Worm (Caenorhabditis elegans): Measurements from ENCODE around the gene srh-18.

Gene srh-18

DNA sequence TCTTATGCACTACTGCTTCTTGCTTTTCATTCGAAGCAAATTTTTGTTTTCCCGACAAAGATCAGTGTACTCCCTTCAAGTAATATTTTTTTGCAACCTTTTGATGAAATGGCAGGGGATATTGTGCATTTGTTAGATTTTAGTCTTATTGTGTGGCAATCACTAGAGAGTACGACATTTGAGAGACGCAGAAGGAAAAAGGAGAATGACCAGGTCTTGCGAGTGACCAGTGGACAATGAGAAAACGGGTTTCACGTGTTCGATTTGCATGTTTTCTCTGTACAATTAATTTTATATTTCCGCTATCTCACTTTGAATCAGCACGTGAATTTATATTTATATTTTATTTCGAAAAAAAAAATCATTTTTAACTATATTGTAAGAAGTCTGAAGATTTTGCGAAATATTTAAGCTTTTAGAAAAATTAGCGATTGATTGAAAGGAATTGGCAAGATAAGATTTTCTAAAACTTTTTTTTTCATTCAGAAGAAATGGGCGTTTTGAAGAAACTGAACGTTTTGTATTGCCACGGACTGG lies 17.7 kb downstream of the srh-18 start, which contains the start of gene C50B6.9:
C50B6.9 (plus strand) TSS at position 487 of the 537 bp plus-strand sequence.
- peak; percentile 9 for TF ChIP-seq elt-1 (tag; optimal IDR thresholded peaks at IDR 0.05; ENCODE audit: borderline replicate concordance, insufficient read depth)
- no peak for TF ChIP-seq flh-1 (GFP tag; optimal IDR thresholded peaks at IDR 0.05)
- TF ChIP-seq ceh-39 (tag; optimal IDR thresholded peaks at IDR 0.05): no peak
- no peak for TF ChIP-seq nhr-237 (tag; optimal IDR thresholded peaks at IDR 0.05)

DNA sequence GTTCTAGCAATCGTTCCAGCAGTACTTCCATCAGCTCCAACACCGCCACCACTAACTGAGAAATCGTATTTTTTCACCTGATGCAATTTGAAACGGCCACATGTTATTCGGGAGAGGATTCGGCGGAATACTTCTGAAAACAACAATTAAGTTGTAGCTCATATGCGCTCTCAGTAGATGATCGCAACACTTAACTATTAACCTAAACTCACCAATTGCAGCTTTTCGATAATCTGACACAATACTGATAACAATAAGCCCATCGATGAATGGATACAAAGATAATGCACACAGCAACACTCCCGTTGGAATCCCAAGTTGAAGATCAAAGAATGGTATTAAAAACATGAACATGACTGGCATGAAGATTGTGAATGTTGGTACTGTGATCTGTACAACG lies 19.8 kb downstream of the srh-18 start:
- TF ChIP-seq snpc-4 (tag; optimal IDR thresholded peaks at IDR 0.05): no peak
- TF ChIP-seq pha-4 (tag; optimal IDR thresholded peaks at IDR 0.05): no peak
- TF ChIP-seq lin-32 (GFP tag; optimal IDR thresholded peaks at IDR 0.05): no peak
- no peak for TF ChIP-seq zip-8 (tag; optimal IDR thresholded peaks at IDR 0.05)
- no peak for TF ChIP-seq sptf-1 (tag; optimal IDR thresholded peaks at IDR 0.05)
- no peak for TF ChIP-seq mab-5 (tag; optimal IDR thresholded peaks at IDR 0.05)
- TF ChIP-seq lsy-2 (tag; optimal IDR thresholded peaks at IDR 0.05): no peak

DNA sequence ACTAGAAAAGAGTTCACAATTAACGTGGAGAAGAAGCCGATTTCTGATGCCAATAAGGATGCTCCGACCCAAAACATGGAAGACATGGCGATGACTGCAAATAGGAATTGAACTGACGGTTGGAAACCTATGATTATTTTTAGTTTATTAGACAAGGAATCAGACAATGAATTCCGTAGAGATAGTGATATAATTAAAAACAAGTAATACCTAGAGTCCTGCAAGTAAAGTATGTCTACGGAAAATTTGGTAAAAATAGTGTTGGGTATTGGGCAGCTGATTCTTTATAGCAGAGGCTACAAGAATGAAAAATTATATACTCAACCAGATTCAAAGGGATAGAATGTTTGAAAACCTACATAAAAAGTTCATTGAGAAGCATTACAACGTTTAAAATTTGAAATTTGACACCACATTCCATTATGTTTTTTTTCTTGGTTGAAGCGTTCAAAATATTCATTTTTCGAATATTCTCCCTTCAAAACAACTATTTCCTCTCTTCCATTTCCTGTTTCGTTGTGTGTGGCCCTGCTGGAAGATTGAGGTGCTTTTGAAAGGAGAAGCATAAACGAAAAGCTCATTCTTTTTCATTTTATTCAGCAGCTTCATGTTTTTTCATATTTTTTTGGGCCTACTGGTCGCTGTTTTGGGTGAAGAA lies 21.5 kb downstream of the srh-18 start, which contains the start of the genes str-4 and lgc-48:
str-4 (minus strand) TSS at position 101 of the 658 bp plus-strand sequence.
lgc-48 (plus strand) TSS at position 608 of the 658 bp plus-strand sequence.
- TF ChIP-seq lin-13 (tag; optimal IDR thresholded peaks at IDR 0.05) (no peak), mep-1 (tag; optimal IDR thresholded peaks at IDR 0.05) (no peak), ces-1 (GFP tag; optimal IDR thresholded peaks at IDR 0.05) (no peak), mab-5 (tag; optimal IDR thresholded peaks at IDR 0.05) (no peak), lsy-2 (tag; optimal IDR thresholded peaks at IDR 0.05) (no peak), elt-1 (tag; optimal IDR thresholded peaks at IDR 0.05; ENCODE audit: borderline replicate concordance, insufficient read depth) (no peak)

DNA sequence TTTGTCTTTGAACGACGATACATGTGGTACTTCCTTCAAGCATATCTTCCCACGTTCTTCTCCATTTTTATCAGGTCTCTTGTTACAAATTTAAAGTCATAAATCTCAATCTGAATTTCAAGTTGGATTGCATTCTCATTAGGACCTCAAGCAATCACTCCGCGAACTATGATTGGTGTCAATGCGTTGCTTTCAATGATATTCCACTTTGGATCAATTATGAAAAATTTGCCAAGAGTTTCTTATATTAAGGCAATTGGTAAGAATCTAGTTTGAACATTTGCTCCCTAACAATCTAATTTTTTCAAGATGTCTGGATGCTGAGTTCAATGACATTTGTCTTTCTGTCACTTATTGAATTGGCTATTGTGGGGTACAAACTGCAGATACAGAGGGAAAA lies 24.0 kb downstream of the srh-18 start:
- TF ChIP-seq nhr-2 (tag; optimal IDR thresholded peaks at IDR 0.05) (no peak), ceh-43 (GFP tag; optimal IDR thresholded peaks at IDR 0.05) (no peak), hlh-1 (tag; optimal IDR thresholded peaks at IDR 0.05) (no peak), sptf-1 (tag; optimal IDR thresholded peaks at IDR 0.05) (no peak), pha-4 (tag; optimal IDR thresholded peaks at IDR 0.05) (no peak)

DNA sequence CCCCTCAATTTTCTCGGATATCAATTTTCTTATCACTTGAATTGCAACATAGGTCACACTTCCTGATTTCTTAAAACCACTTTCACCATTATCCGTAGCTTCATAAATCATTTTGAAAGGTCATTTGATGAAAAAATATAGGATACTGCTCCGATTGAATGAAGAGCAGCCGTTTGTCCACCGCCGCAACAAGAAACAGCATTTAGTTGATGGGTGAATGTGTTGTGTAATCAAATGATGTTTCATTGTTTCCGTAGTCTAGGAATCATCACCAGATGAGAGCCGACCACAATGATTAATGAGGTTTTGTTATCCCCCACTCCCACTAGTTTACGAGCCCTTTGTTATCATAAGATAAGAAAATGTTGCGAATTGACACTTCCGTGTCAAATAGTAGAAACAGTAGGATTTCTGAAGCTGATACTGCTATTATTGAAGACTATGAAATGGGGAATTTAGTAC lies 27.6 kb downstream of the srh-18 start, which contains the start of gene twk-43:
twk-43 (plus strand) TSS at position 412 of the 462 bp plus-strand sequence.
- TF ChIP-seq tbx-8 (GFP tag; optimal IDR thresholded peaks at IDR 0.05): no peak
- TF ChIP-seq unc-62 (GFP tag; optimal IDR thresholded peaks at IDR 0.05): peak; percentile 82
- no peak for TF ChIP-seq nhr-28 (tag; optimal IDR thresholded peaks at IDR 0.05)
- no peak for TF ChIP-seq blmp-1 (tag; optimal IDR thresholded peaks at IDR 0.05)
- TF ChIP-seq unc-39 (tag; optimal IDR thresholded peaks at IDR 0.05): no peak
- no peak for TF ChIP-seq ztf-11 (tag; optimal IDR thresholded peaks at IDR 0.05)
- TF ChIP-seq mab-5 (tag; optimal IDR thresholded peaks at IDR 0.05): peak; percentile 71
- no peak for TF ChIP-seq ham-2 (GFP tag; optimal IDR thresholded peaks at IDR 0.05)
- no peak for TF ChIP-seq nhr-2 (tag; optimal IDR thresholded peaks at IDR 0.05)
- TF ChIP-seq elt-1 (tag; optimal IDR thresholded peaks at IDR 0.05; ENCODE audit: borderline replicate concordance, insufficient read depth): no peak
- no peak for TF ChIP-seq M03D4.4 (tag; optimal IDR thresholded peaks at IDR 0.05)
- TF ChIP-seq flh-1 (GFP tag; optimal IDR thresholded peaks at IDR 0.05): no peak
- no peak for TF ChIP-seq drap-1 (GFP tag; optimal IDR thresholded peaks at IDR 0.05)

DNA sequence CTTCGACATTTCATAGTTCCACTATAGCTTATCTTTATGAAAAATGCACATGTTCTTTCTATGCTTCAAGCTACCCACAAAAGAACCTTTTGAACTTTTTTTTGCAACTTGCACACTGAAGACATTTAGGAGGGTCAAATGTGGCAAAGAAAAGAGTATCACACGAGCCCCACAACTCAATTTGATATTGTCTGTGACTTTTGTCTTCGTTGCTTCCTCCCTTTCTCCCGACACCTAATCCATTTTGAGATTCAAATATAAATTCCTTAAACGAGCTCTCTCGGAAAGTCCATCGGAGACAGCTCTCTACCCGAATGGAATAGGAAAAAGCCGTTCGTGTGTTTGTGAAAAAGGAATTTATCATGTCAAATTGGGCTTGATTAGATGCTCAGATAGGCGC lies 32.0 kb downstream of the srh-18 start:
- no peak for TF ChIP-seq lsy-2 (tag; optimal IDR thresholded peaks at IDR 0.05)
- no peak for TF ChIP-seq nhr-237 (tag; optimal IDR thresholded peaks at IDR 0.05)

DNA sequence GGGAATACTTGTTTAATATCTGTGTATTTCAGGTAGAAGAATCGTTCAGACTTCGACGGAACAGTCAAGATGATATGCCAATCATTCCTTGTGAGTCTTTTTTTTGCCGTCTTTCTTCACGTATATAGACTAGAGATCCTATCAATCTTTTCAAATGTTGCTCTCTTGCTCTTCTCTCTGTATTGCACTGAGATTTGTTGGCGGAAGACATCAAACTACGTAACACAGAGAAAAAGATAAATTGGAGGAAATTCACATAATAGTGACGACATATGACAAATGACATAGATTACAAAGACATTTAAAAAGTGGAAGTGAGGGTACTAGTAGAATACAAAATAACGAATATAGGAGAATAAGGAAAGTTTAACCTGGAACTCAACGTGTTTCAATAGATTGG lies 33.5 kb downstream of the srh-18 start:
- peak; percentile 9 for TF ChIP-seq unc-62 (GFP tag; optimal IDR thresholded peaks at IDR 0.05)
- no peak for TF ChIP-seq bed-3 (GFP tag; optimal IDR thresholded peaks at IDR 0.05)
